Worm (Caenorhabditis elegans) whole organism, L3 larva: ENCODE measurements around the gene C36B7.4.

Source experiments
- ceh-16 ChIP-seq: sonication (generic microtip); optimal IDR thresholded peaks from 2 replicates; lab custom pipeline; 2017; ENCODE audit warnings: missing biosample characterization, missing genetic modification characterization
- ceh-9 ChIP-seq: sonication (generic microtip); optimal IDR thresholded peaks from 2 replicates; lab custom pipeline; 2018; ENCODE audit warnings: missing biosample characterization, missing genetic modification characterization
- fos-1 ChIP-seq: fragments of 150-350 bp; optimal IDR thresholded peaks from 2 replicates; lab custom pipeline; 2014; ENCODE audit warnings: missing biosample characterization, missing genetic modification characterization
- lin-39 ChIP-seq: fragments of 150-350 bp; optimal IDR thresholded peaks from 2 replicates; lab custom pipeline; 2018; ENCODE audit warnings: missing biosample characterization, missing genetic modification reagents, missing genetic modification characterization
- nhr-12 ChIP-seq: fragments of 150-350 bp; optimal IDR thresholded peaks from 2 replicates; lab custom pipeline; 2014; ENCODE audit warnings: missing biosample characterization, missing genetic modification characterization
- pqm-1 ChIP-seq: fragments of 150-350 bp; optimal IDR thresholded peaks from 2 replicates; lab custom pipeline; 2017; ENCODE audit warnings: missing biosample characterization, missing genetic modification characterization, inconsistent platforms

ce11 chrX:7124044-7124443 is 38.2 kb upstream of the C36B7.4 start:
- TF ChIP-seq ceh-16, result no peak
- TF ChIP-seq fos-1 (tag; lab: Kevin White, UChicago), result no peak
- TF ChIP-seq pqm-1 (tag; lab: Kevin White, UChicago), result peak; percentile 70
- no peak for TF ChIP-seq ceh-9 (tag; lab: Kevin White, UChicago)
- TF ChIP-seq nhr-12 (tag; lab: Kevin White, UChicago), result no peak
- no peak for TF ChIP-seq lin-39 (tag; lab: Kevin White, UChicago)
